Worm (Caenorhabditis elegans) whole organism, late embryonic: ENCODE data around the gene rpb-11.

ENCODE experiments used
- ama-1 ChIP-seq: fragments of 150-350 bp; optimal IDR thresholded peaks from 2 replicates; lab custom pipeline; 2014
- ceh-19 ChIP-seq: fragments of 200-800 bp; sonication (Bioruptor generic); optimal IDR thresholded peaks from 2 replicates; lab custom pipeline; 2018; ENCODE audit warnings: mild to moderate bottlenecking, missing genetic modification characterization, missing compliant biosample characterization
- che-1 ChIP-seq: sonication (generic microtip); optimal IDR thresholded peaks from 2 replicates; lab custom pipeline; 2016; ENCODE audit warnings: mild to moderate bottlenecking, missing genetic modification characterization, missing compliant biosample characterization
- fax-1 ChIP-seq: sonication (generic microtip); optimal IDR thresholded peaks from 2 replicates; lab custom pipeline; 2016; ENCODE audit warnings: missing genotype, missing genetic modification characterization, missing compliant biosample characterization

DNA sequence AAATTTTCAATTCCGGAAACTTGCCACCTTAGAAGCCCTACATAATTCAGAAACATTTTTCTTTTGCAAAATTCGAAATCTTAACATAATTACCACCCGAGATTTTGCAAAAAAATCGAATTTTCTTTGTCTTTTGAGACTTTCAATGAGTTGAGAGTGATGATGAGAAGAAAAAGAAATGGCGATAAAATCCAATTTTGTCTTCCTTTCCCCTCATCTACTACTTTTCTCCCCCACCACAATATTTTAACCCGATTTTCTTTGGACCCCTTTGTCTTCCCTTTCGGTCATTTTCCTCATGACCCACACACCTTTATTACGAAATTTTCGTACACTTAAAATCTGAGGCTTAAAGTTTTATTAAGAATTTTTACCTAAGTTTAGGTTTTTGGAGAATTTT, 38.5 kb downstream of the rpb-11 start:
- TF ChIP-seq ceh-19 (GFP tag; lab: Kevin White, UChicago) (no peak), ama-1 (lab: Kevin White, UChicago) (no peak), che-1 (tag; lab: Kevin White, UChicago) (no peak), fax-1 (no peak)
